Fruit fly (Drosophila melanogaster): ENCODE data around the gene CG7694.

The CG7694 gene

DNA sequence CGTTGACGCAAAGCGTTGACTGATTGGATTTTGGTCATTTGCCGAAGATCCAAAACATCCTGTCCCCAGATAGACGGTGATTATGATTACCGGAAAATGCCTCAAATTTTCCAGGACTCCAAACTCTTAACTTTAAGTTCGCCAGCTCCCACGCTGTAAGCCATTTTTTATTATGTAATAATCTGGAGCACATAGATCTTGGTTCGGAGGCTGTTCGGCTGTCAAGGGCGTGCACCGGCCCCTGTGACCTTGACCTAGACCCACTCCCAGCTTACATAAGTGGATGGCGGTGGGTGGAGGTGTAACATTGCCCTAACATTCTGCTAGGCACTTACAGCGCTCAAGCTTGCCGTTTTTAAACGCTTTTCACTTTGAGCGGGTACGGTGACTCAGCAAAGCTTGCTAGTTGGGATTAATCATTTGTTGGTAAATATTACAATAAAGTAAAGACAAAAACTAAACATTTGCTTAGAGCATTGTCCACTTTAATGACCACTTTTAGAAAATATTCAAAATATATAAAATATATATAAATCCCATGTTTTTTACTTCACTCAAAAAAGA is 569 bp upstream of the CG7694 start:
- TF ChIP-seq CG34367 (tag; optimal IDR thresholded peaks at IDR 0.05) (no peak), CG17806 (tag; optimal IDR thresholded peaks at IDR 0.05) (no peak), Snoo (tag; optimal IDR thresholded peaks at IDR 0.05) (no peak), CG4496 (GFP tag; IDR thresholded peaks at IDR 0.05) (no peak), fd96Ca (GFP tag; IDR thresholded peaks at IDR 0.05) (no peak), CG10348 (GFP tag; IDR thresholded peaks at IDR 0.05) (no peak), CG9948 (tag; optimal IDR thresholded peaks at IDR 0.05) (no peak)

DNA sequence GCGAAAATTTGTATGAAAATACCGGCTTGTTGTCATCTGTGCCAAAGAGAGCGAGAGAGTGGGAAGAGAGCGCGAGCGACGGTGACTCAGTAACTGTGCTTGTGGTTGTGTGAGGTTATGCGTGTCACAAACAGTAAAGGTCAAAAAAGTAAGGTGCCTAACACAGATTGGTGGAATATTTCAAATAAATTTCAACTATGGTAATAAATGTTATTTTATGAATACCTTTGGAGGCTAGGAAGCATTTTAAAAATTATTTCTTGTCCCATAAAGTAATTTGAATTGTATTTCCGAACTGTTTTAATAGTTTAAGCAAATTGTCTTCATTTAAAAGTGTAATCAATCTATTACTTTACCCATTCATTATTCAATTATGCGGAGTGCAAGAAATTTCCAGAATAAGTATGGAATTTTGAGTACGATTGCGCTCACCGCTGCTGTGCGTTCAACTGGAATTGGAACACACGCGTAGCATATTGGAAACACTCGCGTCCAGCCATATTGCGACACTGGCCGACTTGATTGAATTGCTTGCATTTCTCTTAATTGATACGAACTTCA is 888 bp downstream of the CG7694 start:
- TF ChIP-seq EcR (GFP tag; optimal IDR thresholded peaks at IDR 0.05), result peak; percentile 82
- TF ChIP-seq CG9948 (tag; optimal IDR thresholded peaks at IDR 0.05), result peak; percentile 96
- peak; percentile 80 for TF ChIP-seq CG12605 (GFP tag; IDR thresholded peaks at IDR 0.05)
- TF ChIP-seq CG17806 (tag; optimal IDR thresholded peaks at IDR 0.05), result peak; percentile 93
- peak; percentile 96 for TF ChIP-seq CG8159 (tag; optimal IDR thresholded peaks at IDR 0.05)
- TF ChIP-seq gl (tag; optimal IDR thresholded peaks at IDR 0.05), result peak; percentile 85
- peak; percentile 86 for TF ChIP-seq Ets98B (GFP tag; IDR thresholded peaks at IDR 0.05)
- TF ChIP-seq Pif1B (GFP tag; optimal IDR thresholded peaks at IDR 0.05), result peak; percentile 92
- peak; percentile 80; the same call in 2 of the 3 replicates for TF ChIP-seq fd96Ca (GFP tag; IDR thresholded peaks at IDR 0.05)
- TF ChIP-seq D1 (tag; optimal IDR thresholded peaks at IDR 0.05), result peak; percentile 91
- TF ChIP-seq CG15710 (tag; optimal IDR thresholded peaks at IDR 0.05), result peak; percentile 97
- TF ChIP-seq Pif1A (GFP tag; optimal IDR thresholded peaks at IDR 0.05), result peak; percentile 95
- peak; percentile 96 for TF ChIP-seq CG8301 (tag; optimal IDR thresholded peaks at IDR 0.05)
- TF ChIP-seq CG34367 (tag; optimal IDR thresholded peaks at IDR 0.05), result peak; percentile 95
- TF ChIP-seq CG14655 (GFP tag; optimal IDR thresholded peaks at IDR 0.05), result peak; percentile 97
- peak; percentile 94 for TF ChIP-seq CG32121 (GFP tag; IDR thresholded peaks at IDR 0.05)
- peak; percentile 89 for TF ChIP-seq CG4496 (GFP tag; IDR thresholded peaks at IDR 0.05)
- TF ChIP-seq Snoo (tag; optimal IDR thresholded peaks at IDR 0.05), result peak; percentile 93
- peak; percentile 87 for TF ChIP-seq CG13204 (GFP tag; optimal IDR thresholded peaks at IDR 0.05)
- TF ChIP-seq CG10348 (GFP tag; IDR thresholded peaks at IDR 0.05), result peak; percentile 75
- TF ChIP-seq rn (GFP tag; IDR thresholded peaks at IDR 0.05), result peak; percentile 87

DNA sequence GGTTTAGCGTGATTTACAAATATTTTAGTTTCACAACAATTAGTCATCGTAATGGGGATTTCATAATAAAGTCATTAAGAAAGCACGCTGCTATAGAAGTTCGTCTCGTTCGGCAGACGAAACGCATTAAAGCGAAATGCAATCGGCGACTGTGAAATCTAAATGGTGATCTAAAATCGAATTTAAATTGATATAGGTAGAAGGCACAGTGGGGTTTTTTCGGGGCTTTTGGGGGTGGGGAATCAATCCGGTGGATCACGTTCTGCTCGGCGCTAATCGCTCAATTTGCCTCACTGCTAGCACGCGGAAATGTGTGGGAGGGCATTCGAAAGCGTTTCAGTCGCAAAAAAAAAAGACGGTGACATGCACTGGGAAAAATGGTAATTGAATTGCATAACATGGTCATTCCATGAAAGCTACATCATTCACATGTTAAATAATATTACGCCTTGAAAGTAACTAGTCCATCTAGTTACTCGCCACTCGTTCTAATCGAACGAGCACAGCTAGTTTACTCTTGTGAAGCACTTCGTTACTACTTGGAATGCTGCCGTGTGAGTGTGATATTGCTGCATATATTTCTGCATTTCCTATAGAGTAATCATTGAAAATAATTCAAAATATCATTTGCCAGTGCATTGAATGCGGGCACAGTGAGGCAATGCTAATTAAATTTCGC is 5.0 kb downstream of the CG7694 start:
- TF ChIP-seq CG14655 (GFP tag; optimal IDR thresholded peaks at IDR 0.05) (peak; percentile 45), Ets98B (GFP tag; IDR thresholded peaks at IDR 0.05) (no peak; the same call in 1 of the 2 replicates), D1 (tag; optimal IDR thresholded peaks at IDR 0.05) (no peak), EcR (GFP tag; optimal IDR thresholded peaks at IDR 0.05) (no peak), CG8301 (tag; optimal IDR thresholded peaks at IDR 0.05) (peak; percentile 29), fd96Ca (GFP tag; IDR thresholded peaks at IDR 0.05) (peak; percentile 33; the same call in 1 of the 3 replicates), Pif1B (GFP tag; optimal IDR thresholded peaks at IDR 0.05) (no peak), CG15710 (tag; optimal IDR thresholded peaks at IDR 0.05) (peak; percentile 2), Snoo (tag; optimal IDR thresholded peaks at IDR 0.05) (no peak), CG4496 (GFP tag; IDR thresholded peaks at IDR 0.05) (peak; percentile 46; the same call in 1 of the 3 replicates), Pif1A (GFP tag; optimal IDR thresholded peaks at IDR 0.05) (peak; percentile 39), CG8159 (tag; optimal IDR thresholded peaks at IDR 0.05) (peak; percentile 10), CG9948 (tag; optimal IDR thresholded peaks at IDR 0.05) (peak; percentile 13), CG32121 (GFP tag; IDR thresholded peaks at IDR 0.05) (no peak)

DNA sequence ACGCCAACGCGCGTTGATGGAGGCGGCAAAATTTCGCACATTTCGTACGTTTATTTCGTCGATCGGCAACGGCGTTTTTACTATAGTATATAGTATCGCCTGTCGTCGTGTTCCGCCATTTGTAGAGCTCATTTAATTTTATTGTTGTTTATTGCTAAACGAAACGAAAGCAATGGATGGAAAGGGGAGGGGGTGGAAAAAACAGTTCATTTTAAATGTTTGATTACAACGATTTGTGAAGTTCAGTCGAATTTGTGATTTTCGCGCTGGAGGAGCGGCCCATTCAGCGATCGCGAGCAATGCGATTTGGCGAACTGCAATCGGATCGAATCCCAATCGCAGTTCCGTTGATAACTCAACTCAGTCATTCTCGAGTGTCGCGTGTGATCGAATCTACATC is 8.1 kb downstream of the CG7694 start:
- no peak for TF ChIP-seq CG12605 (GFP tag; IDR thresholded peaks at IDR 0.05)
- TF ChIP-seq CG4496 (GFP tag; IDR thresholded peaks at IDR 0.05), result no peak
- no peak for TF ChIP-seq Ets98B (GFP tag; IDR thresholded peaks at IDR 0.05)
- TF ChIP-seq Snoo (tag; optimal IDR thresholded peaks at IDR 0.05), result no peak
- no peak for TF ChIP-seq CG34367 (tag; optimal IDR thresholded peaks at IDR 0.05)
- TF ChIP-seq Pif1A (GFP tag; optimal IDR thresholded peaks at IDR 0.05), result no peak
- TF ChIP-seq CG10348 (GFP tag; IDR thresholded peaks at IDR 0.05), result no peak
- no peak for TF ChIP-seq CG9948 (tag; optimal IDR thresholded peaks at IDR 0.05)
- no peak for TF ChIP-seq CG8159 (tag; optimal IDR thresholded peaks at IDR 0.05)
- no peak for TF ChIP-seq rn (GFP tag; IDR thresholded peaks at IDR 0.05)
- no peak for TF ChIP-seq CG17806 (tag; optimal IDR thresholded peaks at IDR 0.05)
- TF ChIP-seq CG32121 (GFP tag; IDR thresholded peaks at IDR 0.05), result no peak
- no peak for TF ChIP-seq CG13204 (GFP tag; optimal IDR thresholded peaks at IDR 0.05)

DNA sequence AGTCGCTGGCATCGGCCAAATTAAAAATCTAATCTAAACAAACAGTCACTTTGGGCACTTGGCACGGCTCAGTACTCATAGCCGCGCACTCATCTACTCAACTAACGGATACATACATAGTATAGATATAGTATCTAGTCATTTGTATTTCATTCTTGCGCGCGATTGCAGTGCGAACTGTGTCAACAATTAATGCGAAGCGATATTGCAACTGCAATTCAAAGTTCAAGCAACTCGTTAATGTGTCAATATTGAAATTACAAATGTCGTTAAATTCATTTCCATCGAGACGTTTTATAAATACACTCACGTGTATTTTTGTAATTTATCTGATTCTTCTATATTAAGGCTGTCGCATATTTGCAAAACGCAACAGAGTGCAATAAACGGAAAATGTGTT is 9.3 kb downstream of the CG7694 start:
- TF ChIP-seq CG8159 (tag; optimal IDR thresholded peaks at IDR 0.05) (no peak), CG12605 (GFP tag; IDR thresholded peaks at IDR 0.05) (no peak), CG10348 (GFP tag; IDR thresholded peaks at IDR 0.05) (no peak), rn (GFP tag; IDR thresholded peaks at IDR 0.05) (no peak), Snoo (tag; optimal IDR thresholded peaks at IDR 0.05) (no peak), CG14655 (GFP tag; optimal IDR thresholded peaks at IDR 0.05) (no peak), CG4496 (GFP tag; IDR thresholded peaks at IDR 0.05) (no peak), D1 (tag; optimal IDR thresholded peaks at IDR 0.05) (no peak), CG8301 (tag; optimal IDR thresholded peaks at IDR 0.05) (no peak), CG9948 (tag; optimal IDR thresholded peaks at IDR 0.05) (no peak), Pif1A (GFP tag; optimal IDR thresholded peaks at IDR 0.05) (peak; percentile 2), CG32121 (GFP tag; IDR thresholded peaks at IDR 0.05) (no peak), CG15710 (tag; optimal IDR thresholded peaks at IDR 0.05) (no peak), EcR (GFP tag; optimal IDR thresholded peaks at IDR 0.05) (peak; percentile 62), Pif1B (GFP tag; optimal IDR thresholded peaks at IDR 0.05) (no peak), fd96Ca (GFP tag; IDR thresholded peaks at IDR 0.05) (no peak), CG17806 (tag; optimal IDR thresholded peaks at IDR 0.05) (no peak), CG13204 (GFP tag; optimal IDR thresholded peaks at IDR 0.05) (no peak), Ets98B (GFP tag; IDR thresholded peaks at IDR 0.05) (peak; percentile 21; the same call in 1 of the 2 replicates), gl (tag; optimal IDR thresholded peaks at IDR 0.05) (peak; percentile 6), CG34367 (tag; optimal IDR thresholded peaks at IDR 0.05) (no peak)

All from whole organism, pupa.